Fruit fly (Drosophila melanogaster) whole organism, embryonic: ENCODE results near the gene CG42366.

ENCODE experiments used
- Bteb2 ChIP-seq: fragments of 200-800 bp; sonication (Bioruptor generic); optimal IDR thresholded peaks from 2 replicates; lab custom pipeline; 2016; ENCODE audit warnings: missing biosample characterization, missing genetic modification characterization
- C15 ChIP-seq: fragments of 200-800 bp; sonication (Bioruptor generic); IDR thresholded peaks from 3 replicates; pipeline ENCODE4 v1.3.6; 2022; ENCODE audit warnings: missing biosample characterization, missing genetic modification characterization
- CG10209 ChIP-seq: fragments of 200-800 bp; sonication (Bioruptor generic); optimal IDR thresholded peaks from 3 replicates; lab custom pipeline; 2017; ENCODE audit warnings: missing biosample characterization, mild to moderate bottlenecking, missing genetic modification characterization, missing genetic modification reagents
- CG10979 ChIP-seq: fragments of 200-800 bp; sonication (Bioruptor generic); optimal IDR thresholded peaks from 2 replicates; lab custom pipeline; 2018; ENCODE audit warnings: missing biosample characterization, mild to moderate bottlenecking, missing genetic modification characterization, moderate library complexity
- CG12299 ChIP-seq: fragments of 200-800 bp; sonication (Bioruptor generic); optimal IDR thresholded peaks from 2 replicates; lab custom pipeline; 2018; ENCODE audit warnings: missing biosample characterization, mild to moderate bottlenecking, missing genetic modification characterization
- CG1233 ChIP-seq: fragments of 200-800 bp; sonication (Bioruptor generic); optimal IDR thresholded peaks from 4 replicates; lab custom pipeline; 2018; ENCODE audit warnings: missing biosample characterization, mild to moderate bottlenecking, missing genetic modification characterization
- CG12942 ChIP-seq: fragments of 200-800 bp; sonication (Bioruptor generic); optimal IDR thresholded peaks from 3 replicates; lab custom pipeline; 2016; ENCODE audit warnings: missing biosample characterization, missing genetic modification characterization
- CG13296 ChIP-seq: fragments of 200-800 bp; sonication (Bioruptor generic); optimal IDR thresholded peaks from 3 replicates; lab custom pipeline; 2018; ENCODE audit warnings: missing biosample characterization, mild to moderate bottlenecking, missing genetic modification characterization
- CG14014 ChIP-seq: fragments of 200-800 bp; sonication (Bioruptor generic); IDR thresholded peaks from 2 replicates; pipeline ENCODE4 v1.3.6; 2022; ENCODE audit warnings: missing biosample characterization, missing genetic modification characterization
- CG14441 ChIP-seq: fragments of 200-800 bp; sonication (Bioruptor generic); IDR thresholded peaks from 2 replicates; pipeline ENCODE4 v1.3.6; 2022; ENCODE audit warnings: missing biosample characterization, missing genetic modification characterization
- CG16863 ChIP-seq: fragments of 200-800 bp; sonication (Bioruptor generic); optimal IDR thresholded peaks from 3 replicates; lab custom pipeline; 2016; ENCODE audit warnings: missing biosample characterization, missing genetic modification characterization
- CG17186 ChIP-seq: fragments of 200-800 bp; sonication (Bioruptor generic); optimal IDR thresholded peaks from 3 replicates; lab custom pipeline; 2017; ENCODE audit warnings: missing biosample characterization, missing genetic modification reagents, missing genetic modification characterization
- CG17359 ChIP-seq: fragments of 200-800 bp; sonication (Bioruptor generic); optimal IDR thresholded peaks from 3 replicates; lab custom pipeline; 2018; ENCODE audit warnings: missing biosample characterization, mild to moderate bottlenecking, missing genetic modification characterization, moderate library complexity
- CG17612 ChIP-seq: fragments of 200-800 bp; sonication (Bioruptor generic); IDR thresholded peaks from 2 replicates; pipeline ENCODE4 v1.3.6; 2022; ENCODE audit warnings: missing biosample characterization, missing genetic modification characterization
- CG18619 ChIP-seq: fragments of 200-800 bp; sonication (Bioruptor generic); optimal IDR thresholded peaks from 3 replicates; lab custom pipeline; 2017; ENCODE audit warnings: missing biosample characterization, mild to moderate bottlenecking, missing genetic modification characterization
- CG2129 ChIP-seq: fragments of 200-800 bp; sonication (Bioruptor generic); IDR thresholded peaks from 2 replicates; pipeline ENCODE4 v1.3.6; 2022; ENCODE audit warnings: missing biosample characterization, missing genetic modification characterization; ENCODE audit not compliant: partially characterized antibody
- CG2678 ChIP-seq: fragments of 200-800 bp; sonication (Bioruptor generic); optimal IDR thresholded peaks from 3 replicates; lab custom pipeline; 2019; ENCODE audit warnings: missing biosample characterization, mild to moderate bottlenecking, missing genetic modification characterization, moderate library complexity
- CG34224 ChIP-seq: fragments of 200-800 bp; sonication (Bioruptor generic); IDR thresholded peaks from 3 replicates; pipeline ENCODE4 v1.3.6; 2022; ENCODE audit warnings: missing biosample characterization, missing genetic modification characterization; ENCODE audit not compliant: partially characterized antibody
- CG6683 ChIP-seq: fragments of 200-800 bp; sonication (Bioruptor generic); optimal IDR thresholded peaks from 2 replicates; lab custom pipeline; 2017; ENCODE audit warnings: missing biosample characterization, mild to moderate bottlenecking, missing genetic modification characterization, missing genetic modification reagents
- CG7372 ChIP-seq: fragments of 200-800 bp; sonication (Bioruptor generic); IDR thresholded peaks from 2 replicates; pipeline ENCODE4 v1.3.6; 2022; ENCODE audit warnings: missing biosample characterization, missing genetic modification characterization
- CG9215 ChIP-seq: fragments of 200-800 bp; sonication (Bioruptor generic); IDR thresholded peaks from 2 replicates; pipeline ENCODE4 v1.3.6; 2022; ENCODE audit warnings: missing biosample characterization, missing genetic modification characterization
- CTCF ChIP-seq: fragments of 200-800 bp; sonication (Bioruptor generic); optimal IDR thresholded peaks from 2 replicates; lab custom pipeline; 2017; ENCODE audit warnings: missing biosample characterization, mild to moderate bottlenecking, missing genetic modification characterization, moderate library complexity
- Chrac-16 ChIP-seq: fragments of 200-800 bp; sonication (Bioruptor generic); optimal IDR thresholded peaks from 3 replicates; lab custom pipeline; 2016; ENCODE audit warnings: missing biosample characterization, missing genetic modification characterization
- D ChIP-seq, 2 experiments: fragments of 200-800 bp in 1 of 2; fragments of >200 bp in 1 of 2; sonication (Bioruptor generic) in 1 of 2; optimal IDR thresholded peaks; 2 replicates in 1 of 2; 3 replicates in 1 of 2; lab custom pipeline; 2017; ENCODE audit warnings: mild to moderate bottlenecking in 1 of 2, missing biosample characterization in 1 of 2, missing genetic modification characterization in 1 of 2, missing genetic modification reagents in 1 of 2
- H2.0 ChIP-seq: fragments of 200-800 bp; sonication (Bioruptor generic); IDR thresholded peaks from 2 replicates; pipeline ENCODE4 v1.3.6; 2022; ENCODE audit warnings: missing biosample characterization, missing genetic modification characterization
- HLHmδ ChIP-seq: fragments of 200-800 bp; sonication (Bioruptor generic); optimal IDR thresholded peaks from 2 replicates; lab custom pipeline; 2018; ENCODE audit warnings: missing biosample characterization, mild to moderate bottlenecking, missing genetic modification characterization, moderate library complexity
- Kr ChIP-seq: fragments of 200-800 bp; sonication (Bioruptor generic); optimal IDR thresholded peaks from 2 replicates; lab custom pipeline; 2017; ENCODE audit warnings: missing biosample characterization, mild to moderate bottlenecking, missing genetic modification characterization
- Med ChIP-seq: fragments of 200-800 bp; sonication (Bioruptor generic); peaks from one replicate; lab custom pipeline; 2016; ENCODE audit warnings: missing biosample characterization, missing genetic modification characterization, mild to moderate bottlenecking, inconsistent platforms, moderate library complexity
- Nf-YB ChIP-seq: fragments of 200-800 bp; sonication (Bioruptor generic); optimal IDR thresholded peaks from 3 replicates; lab custom pipeline; 2019; ENCODE audit warnings: missing biosample characterization, mild to moderate bottlenecking, missing genetic modification characterization, moderate library complexity
- Opbp ChIP-seq: fragments of 200-800 bp; sonication (Bioruptor generic); IDR thresholded peaks from 3 replicates; pipeline ENCODE4 v1.3.6; 2022; ENCODE audit warnings: missing biosample characterization, missing genetic modification characterization; ENCODE audit not compliant: partially characterized antibody
- Stat92E ChIP-seq, 3 experiments: fragments of >200 bp in 2 of 3; fragments of 200-800 bp in 1 of 3; sonication (Bioruptor generic) in 1 of 3; optimal IDR thresholded peaks; 2 replicates each; lab custom pipeline; 2017 to 2019; ENCODE audit warnings: missing biosample characterization in 3 of 3, missing genetic modification characterization in 3 of 3, mild to moderate bottlenecking in 1 of 3, moderate library complexity in 1 of 3
- ab ChIP-seq: fragments of 200-800 bp; sonication (Bioruptor generic); optimal IDR thresholded peaks from 2 replicates; lab custom pipeline; 2016; ENCODE audit warnings: missing biosample characterization, missing genetic modification characterization
- bbx ChIP-seq: fragments of 200-800 bp; sonication (Bioruptor generic); IDR thresholded peaks from 2 replicates; pipeline ENCODE4 v1.3.6; 2022; ENCODE audit warnings: missing biosample characterization, missing genetic modification characterization; ENCODE audit not compliant: partially characterized antibody
- bigmax ChIP-seq: fragments of 200-800 bp; sonication (Bioruptor generic); optimal IDR thresholded peaks from 2 replicates; lab custom pipeline; 2018; ENCODE audit warnings: missing biosample characterization, mild to moderate bottlenecking, missing genetic modification characterization
- gfzf ChIP-seq: fragments of 200-800 bp; sonication (Bioruptor generic); optimal IDR thresholded peaks from 2 replicates; lab custom pipeline; 2016; ENCODE audit warnings: missing biosample characterization, mild to moderate bottlenecking, missing genetic modification characterization, moderate library complexity
- gsb ChIP-seq: fragments of 200-800 bp; sonication (Bioruptor generic); IDR thresholded peaks from 2 replicates; pipeline ENCODE4 v1.3.6; 2022; ENCODE audit warnings: missing biosample characterization, missing genetic modification characterization
- lab ChIP-seq: fragments of 200-800 bp; sonication (Bioruptor generic); optimal IDR thresholded peaks from 3 replicates; lab custom pipeline; 2017; ENCODE audit warnings: missing biosample characterization, missing genetic modification characterization, mild to moderate bottlenecking, moderate library complexity, missing genetic modification reagents
- luna ChIP-seq: fragments of 200-800 bp; sonication (Bioruptor generic); optimal IDR thresholded peaks from 2 replicates; lab custom pipeline; 2016; ENCODE audit warnings: missing biosample characterization, missing genetic modification characterization
- nerfin-2 ChIP-seq: fragments of 200-800 bp; sonication (Bioruptor generic); IDR thresholded peaks from 2 replicates; pipeline ENCODE4 v1.3.6; 2022; ENCODE audit warnings: missing biosample characterization, missing genetic modification characterization; ENCODE audit not compliant: partially characterized antibody
- nmo ChIP-seq: fragments of 200-800 bp; sonication (Bioruptor generic); optimal IDR thresholded peaks from 2 replicates; lab custom pipeline; 2018; ENCODE audit warnings: missing biosample characterization, mild to moderate bottlenecking, missing genetic modification characterization, moderate library complexity
- pfk ChIP-seq: fragments of 200-800 bp; sonication (Bioruptor generic); optimal IDR thresholded peaks from 2 replicates; lab custom pipeline; 2018; ENCODE audit warnings: missing biosample characterization, mild to moderate bottlenecking, missing genetic modification characterization, moderate library complexity
- ranshi ChIP-seq: fragments of 200-800 bp; sonication (Bioruptor generic); IDR thresholded peaks from 2 replicates; pipeline ENCODE4 v1.3.6; 2022; ENCODE audit warnings: missing biosample characterization, missing genetic modification characterization
- ro ChIP-seq: fragments of 200-800 bp; sonication (Bioruptor generic); IDR thresholded peaks from 2 replicates; pipeline ENCODE4 v1.3.6; 2022; ENCODE audit warnings: missing biosample characterization, missing genetic modification characterization
- seq ChIP-seq: fragments of 200-800 bp; sonication (Bioruptor generic); IDR thresholded peaks from 2 replicates; pipeline ENCODE4 v1.3.6; 2022; ENCODE audit warnings: missing biosample characterization, missing genetic modification characterization
- slbo ChIP-seq: fragments of 200-800 bp; sonication (Bioruptor generic); IDR thresholded peaks from 2 replicates; pipeline ENCODE4 v1.3.6; 2022; ENCODE audit warnings: missing biosample characterization, missing genetic modification characterization
- stwl ChIP-seq: fragments of 200-800 bp; sonication (Bioruptor generic); optimal IDR thresholded peaks from 3 replicates; lab custom pipeline; 2018; ENCODE audit warnings: missing biosample characterization, mild to moderate bottlenecking, missing genetic modification characterization, moderate library complexity
- toy ChIP-seq: fragments of 200-800 bp; sonication (Bioruptor generic); IDR thresholded peaks from 2 replicates; pipeline ENCODE4 v1.3.6; 2022; ENCODE audit warnings: missing biosample characterization, missing genetic modification characterization
- tx ChIP-seq: fragments of 200-800 bp; sonication (Bioruptor generic); optimal IDR thresholded peaks from 2 replicates; lab custom pipeline; 2016; ENCODE audit warnings: missing biosample characterization, missing genetic modification characterization
- wek ChIP-seq: fragments of 200-800 bp; sonication (Bioruptor generic); optimal IDR thresholded peaks from 3 replicates; lab custom pipeline; 2018; ENCODE audit warnings: missing biosample characterization, mild to moderate bottlenecking, missing genetic modification characterization, moderate library complexity
- zen2 ChIP-seq: fragments of 200-800 bp; sonication (Bioruptor generic); IDR thresholded peaks from 3 replicates; pipeline ENCODE4 v1.3.6; 2022; ENCODE audit warnings: missing biosample characterization, missing genetic modification characterization; ENCODE audit not compliant: partially characterized antibody

CG42366 gene

dm6 chr2L:9897296-9897695 is 27.7 kb upstream of the CG42366 start, which contains the start of gene RpS2:
Gene RpS2, minus strand, starts transcription at chr2L:9897552.
- TF ChIP-seq CG16863 (GFP tag; lab: Kevin White, UChicago) (peak; percentile 21), wek (peak; percentile 59), HLHmδ (GFP tag; lab: Kevin White, UChicago) (peak; percentile 52), CG34224 (GFP tag; lab: Robert Waterston, UW) (peak; percentile 99), CG17359 (tag; lab: Kevin White, UChicago) (peak; percentile 31), gfzf (peak; percentile 18), CG9215 (GFP tag; lab: Robert Waterston, UW) (no peak), bigmax (GFP tag; lab: Kevin White, UChicago) (peak; percentile 66), CG2129 (GFP tag; lab: Robert Waterston, UW) (peak; percentile 95), Bteb2 (GFP tag; lab: Kevin White, UChicago) (no peak), seq (GFP tag; lab: Robert Waterston, UW) (peak; percentile 27; the same call in 1 of the 2 replicates), nerfin-2 (GFP tag; lab: Robert Waterston, UW) (peak; percentile 96), CTCF (GFP tag; lab: Kevin White, UChicago) (peak; percentile 30), CG12299 (tag; lab: Kevin White, UChicago) (no peak), zen2 (GFP tag; lab: Robert Waterston, UW) (peak; percentile 99), CG6683 (GFP tag; lab: Kevin White, UChicago) (no peak), lab (GFP tag; lab: Kevin White, UChicago) (peak; percentile 68), CG10209 (GFP tag; lab: Kevin White, UChicago) (peak; percentile 8), H2.0 (GFP tag; lab: Robert Waterston, UW) (peak; percentile 32; the same call in 1 of the 2 replicates), Med (peak; percentile 79), CG17186 (GFP tag; lab: Kevin White, UChicago) (peak; percentile 52), CG14441 (GFP tag; lab: Robert Waterston, UW) (no peak), ro (GFP tag; lab: Robert Waterston, UW) (no peak), CG1233 (GFP tag; lab: Kevin White, UChicago) (no peak), slbo (GFP tag; lab: Robert Waterston, UW) (peak; percentile 64), stwl (tag; lab: Kevin White, UChicago) (peak; percentile 66), ab (GFP tag; lab: Kevin White, UChicago) (no peak), Stat92E (GFP tag; optimal IDR thresholded peaks at IDR 0.05; lab: Kevin White, UChicago) (peak in 1 of 3 experiments; percentile 22), CG18619 (GFP tag; lab: Kevin White, UChicago) (peak; percentile 47), toy (GFP tag; lab: Robert Waterston, UW) (no peak), Opbp (GFP tag; lab: Robert Waterston, UW) (peak; percentile 100), nmo (GFP tag; lab: Kevin White, UChicago) (peak; percentile 55), pfk (GFP tag; lab: Kevin White, UChicago) (peak; percentile 64), Chrac-16 (peak; percentile 21), CG12942 (no peak), D (optimal IDR thresholded peaks at IDR 0.05; lab: Kevin White, UChicago) (no peak), D (GFP tag; optimal IDR thresholded peaks at IDR 0.05; lab: Kevin White, UChicago) (peak; percentile 16), CG14014 (GFP tag; lab: Robert Waterston, UW) (no peak), bbx (GFP tag; lab: Robert Waterston, UW) (peak; percentile 100), gsb (GFP tag; lab: Robert Waterston, UW) (no peak), Kr (GFP tag; lab: Kevin White, UChicago) (no peak), CG10979 (peak; percentile 38), C15 (no peak), CG17612 (no peak), luna (GFP tag; lab: Kevin White, UChicago) (no peak), tx (no peak), Nf-YB (GFP tag; lab: Kevin White, UChicago) (peak; percentile 13), CG2678 (tag; lab: Kevin White, UChicago) (peak; percentile 42), ranshi (no peak), CG13296 (peak; percentile 44), CG7372 (GFP tag; lab: Robert Waterston, UW) (no peak)
